Fruit fly (Drosophila melanogaster) whole organism, embryonic: Measurements from ENCODE around the gene CG11695.

Source experiments
- CG10267 ChIP-seq: fragments of 200-800 bp; sonication (Bioruptor generic); optimal IDR thresholded peaks from 2 replicates; lab custom pipeline; 2018; ENCODE audit warnings: missing biosample characterization, mild to moderate bottlenecking, missing genetic modification characterization, moderate library complexity
- CG10274 ChIP-seq: fragments of 200-800 bp; sonication (Bioruptor generic); optimal IDR thresholded peaks from 3 replicates; lab custom pipeline; 2017; ENCODE audit warnings: missing biosample characterization, mild to moderate bottlenecking, missing genetic modification characterization
- CG11247 ChIP-seq: fragments of 200-800 bp; sonication (Bioruptor generic); IDR thresholded peaks from 2 replicates; pipeline ENCODE4 v1.3.6; 2022; ENCODE audit warnings: missing biosample characterization, missing genetic modification characterization
- CG12071 ChIP-seq: fragments of 200-800 bp; sonication (Bioruptor generic); optimal IDR thresholded peaks from 3 replicates; lab custom pipeline; 2018; ENCODE audit warnings: missing biosample characterization, mild to moderate bottlenecking, missing genetic modification characterization
- CG12219 ChIP-seq: fragments of 200-800 bp; sonication (Bioruptor generic); optimal IDR thresholded peaks from 3 replicates; lab custom pipeline; 2018; ENCODE audit warnings: missing biosample characterization, mild to moderate bottlenecking, missing genetic modification characterization
- CG12391 ChIP-seq: fragments of 200-800 bp; sonication (Bioruptor generic); optimal IDR thresholded peaks from 3 replicates; lab custom pipeline; 2018; ENCODE audit warnings: missing biosample characterization, mild to moderate bottlenecking, missing genetic modification characterization, moderate library complexity
- CG13296 ChIP-seq: fragments of 200-800 bp; sonication (Bioruptor generic); optimal IDR thresholded peaks from 3 replicates; lab custom pipeline; 2018; ENCODE audit warnings: missing biosample characterization, mild to moderate bottlenecking, missing genetic modification characterization
- CG14965 ChIP-seq: fragments of 200-800 bp; sonication (Bioruptor generic); optimal IDR thresholded peaks from 2 replicates; lab custom pipeline; 2016; ENCODE audit warnings: missing biosample characterization, missing genetic modification characterization, borderline replicate concordance
- CG17186 ChIP-seq: fragments of 200-800 bp; sonication (Bioruptor generic); optimal IDR thresholded peaks from 3 replicates; lab custom pipeline; 2017; ENCODE audit warnings: missing biosample characterization, missing genetic modification reagents, missing genetic modification characterization
- CG17328 ChIP-seq: fragments of 200-800 bp; sonication (Bioruptor generic); IDR thresholded peaks from 2 replicates; pipeline ENCODE4 v1.3.6; 2022; ENCODE audit warnings: missing biosample characterization, missing genetic modification characterization
- CG1832 ChIP-seq: fragments of 200-800 bp; sonication (Bioruptor generic); optimal IDR thresholded peaks from 2 replicates; lab custom pipeline; 2017; ENCODE audit warnings: missing biosample characterization, mild to moderate bottlenecking, missing genetic modification characterization, inconsistent platforms
- CG30403 ChIP-seq: fragments of 200-800 bp; sonication (Bioruptor generic); optimal IDR thresholded peaks from 3 replicates; lab custom pipeline; 2016; ENCODE audit warnings: missing biosample characterization, missing genetic modification characterization
- CG31441 ChIP-seq: fragments of 200-800 bp; sonication (Bioruptor generic); IDR thresholded peaks from 2 replicates; pipeline ENCODE4 v1.3.6; 2022; ENCODE audit warnings: missing biosample characterization, missing genetic modification characterization
- CG3407 ChIP-seq: fragments of 200-800 bp; sonication (Bioruptor generic); optimal IDR thresholded peaks from 2 replicates; lab custom pipeline; 2018; ENCODE audit warnings: missing biosample characterization, mild to moderate bottlenecking, missing genetic modification characterization
- CG6654 ChIP-seq: fragments of 200-800 bp; sonication (Bioruptor generic); optimal IDR thresholded peaks from 2 replicates; lab custom pipeline; 2017; ENCODE audit warnings: missing biosample characterization, mild to moderate bottlenecking, missing genetic modification characterization
- CG6813 ChIP-seq: fragments of 200-800 bp; sonication (Bioruptor generic); optimal IDR thresholded peaks from 2 replicates; lab custom pipeline; 2017; ENCODE audit warnings: missing biosample characterization, missing genetic modification characterization, mild to moderate bottlenecking, moderate library complexity, missing genetic modification reagents
- CG8359 ChIP-seq: fragments of 200-800 bp; sonication (Bioruptor generic); optimal IDR thresholded peaks from 2 replicates; lab custom pipeline; 2017; ENCODE audit warnings: missing biosample characterization, mild to moderate bottlenecking, missing genetic modification characterization, borderline replicate concordance
- CG8388 ChIP-seq: fragments of 200-800 bp; sonication (Bioruptor generic); optimal IDR thresholded peaks from 2 replicates; lab custom pipeline; 2019; ENCODE audit warnings: missing biosample characterization, mild to moderate bottlenecking, missing genetic modification characterization, moderate library complexity
- CG9215 ChIP-seq: fragments of 200-800 bp; sonication (Bioruptor generic); IDR thresholded peaks from 2 replicates; pipeline ENCODE4 v1.3.6; 2022; ENCODE audit warnings: missing biosample characterization, missing genetic modification characterization
- CG9727 ChIP-seq: fragments of 200-800 bp; sonication (Bioruptor generic); optimal IDR thresholded peaks from 3 replicates; lab custom pipeline; 2017; ENCODE audit warnings: missing biosample characterization, mild to moderate bottlenecking, missing genetic modification characterization
- Chrac-16 ChIP-seq: fragments of 200-800 bp; sonication (Bioruptor generic); optimal IDR thresholded peaks from 3 replicates; lab custom pipeline; 2016; ENCODE audit warnings: missing biosample characterization, missing genetic modification characterization
- D19A ChIP-seq: fragments of 200-800 bp; optimal IDR thresholded peaks from 3 replicates; lab custom pipeline; 2019; ENCODE audit warnings: missing biosample characterization, mild to moderate bottlenecking, missing genetic modification characterization, moderate library complexity
- Drgx ChIP-seq: fragments of 200-800 bp; sonication (Bioruptor generic); IDR thresholded peaks from 2 replicates; pipeline ENCODE4 v1.3.6; 2022; ENCODE audit warnings: missing biosample characterization, missing genetic modification characterization
- Ets65A ChIP-seq: fragments of 200-800 bp; sonication (Bioruptor generic); peaks from one replicate; lab custom pipeline; 2016; ENCODE audit warnings: missing biosample characterization, missing genetic modification characterization
- Fer1 ChIP-seq: fragments of 200-800 bp; sonication (Bioruptor generic); optimal IDR thresholded peaks from 2 replicates; lab custom pipeline; 2017; ENCODE audit warnings: missing biosample characterization, mild to moderate bottlenecking, missing genetic modification characterization
- HLH54F ChIP-seq: fragments of 200-800 bp; sonication (Bioruptor generic); optimal IDR thresholded peaks from 3 replicates; lab custom pipeline; 2016; ENCODE audit warnings: missing biosample characterization, missing genetic modification characterization
- Oaz ChIP-seq: fragments of 200-800 bp; sonication (Bioruptor generic); IDR thresholded peaks from 2 replicates; pipeline ENCODE4 v1.3.6; 2022; ENCODE audit warnings: missing biosample characterization, missing genetic modification characterization
- Sry-β ChIP-seq: fragments of 200-800 bp; sonication (Bioruptor generic); optimal IDR thresholded peaks from 2 replicates; lab custom pipeline; 2018; ENCODE audit warnings: missing biosample characterization, mild to moderate bottlenecking, missing genetic modification characterization, moderate library complexity
- Xrp1 ChIP-seq: fragments of 200-800 bp; sonication (Bioruptor generic); IDR thresholded peaks from 2 replicates; pipeline ENCODE4 v1.3.6; 2022; ENCODE audit warnings: missing biosample characterization, missing genetic modification characterization
- ab ChIP-seq: fragments of 200-800 bp; sonication (Bioruptor generic); optimal IDR thresholded peaks from 2 replicates; lab custom pipeline; 2016; ENCODE audit warnings: missing biosample characterization, missing genetic modification characterization
- dm ChIP-seq: fragments of 200-800 bp; sonication (Bioruptor generic); optimal IDR thresholded peaks from 3 replicates; lab custom pipeline; 2016; ENCODE audit warnings: missing biosample characterization, missing genetic modification characterization
- dysf ChIP-seq: fragments of 200-800 bp; sonication (Bioruptor generic); IDR thresholded peaks from 3 replicates; pipeline ENCODE4 v1.3.6; 2022; ENCODE audit warnings: missing biosample characterization, missing genetic modification characterization
- eve ChIP-seq, 2 experiments: fragments of >200 bp; optimal IDR thresholded peaks; 2 replicates each; lab custom pipeline; 2017; ENCODE audit warnings: missing biosample characterization in 2 of 2, missing genetic modification characterization in 2 of 2
- fd102C ChIP-seq: fragments of 200-800 bp; sonication (Bioruptor generic); optimal IDR thresholded peaks from 2 replicates; lab custom pipeline; 2018; ENCODE audit warnings: missing biosample characterization, mild to moderate bottlenecking, missing genetic modification characterization, moderate library complexity
- gce ChIP-seq: fragments of 200-800 bp; sonication (Bioruptor generic); IDR thresholded peaks from 3 replicates; pipeline ENCODE4 v1.3.6; 2022; ENCODE audit warnings: missing biosample characterization, missing genetic modification characterization
- jing ChIP-seq: fragments of 200-800 bp; sonication (Bioruptor generic); optimal IDR thresholded peaks from 2 replicates; lab custom pipeline; 2018; ENCODE audit warnings: missing biosample characterization, mild to moderate bottlenecking, missing genetic modification characterization
- rib ChIP-seq: fragments of 200-800 bp; sonication (Bioruptor generic); IDR thresholded peaks from 2 replicates; pipeline ENCODE4 v1.3.6; 2022; ENCODE audit warnings: missing biosample characterization, missing genetic modification characterization
- sc ChIP-seq, 3 experiments: fragments of >200 bp in 2 of 3; fragments of 200-800 bp in 1 of 3; sonication (Bioruptor generic) in 1 of 3; optimal IDR thresholded peaks; 2 replicates in 2 of 3; 3 replicates in 1 of 3; lab custom pipeline; 2017; ENCODE audit warnings: mild to moderate bottlenecking in 1 of 3, missing biosample characterization in 1 of 3, missing genetic modification characterization in 1 of 3, missing genetic modification reagents in 1 of 3
- slou ChIP-seq: fragments of 200-800 bp; sonication (Bioruptor generic); optimal IDR thresholded peaks from 3 replicates; lab custom pipeline; 2016; ENCODE audit warnings: missing biosample characterization, missing genetic modification characterization
- ttk ChIP-seq: fragments of 200-800 bp; sonication (Bioruptor generic); IDR thresholded peaks from 2 replicates; pipeline ENCODE4 v2.1.2; 2022; ENCODE audit warnings: missing biosample characterization, missing genetic modification characterization
- zf30C ChIP-seq: fragments of 200-800 bp; sonication (Bioruptor generic); optimal IDR thresholded peaks from 3 replicates; lab custom pipeline; 2018; ENCODE audit warnings: missing biosample characterization, mild to moderate bottlenecking, missing genetic modification characterization

Gene CG11695

DNA sequence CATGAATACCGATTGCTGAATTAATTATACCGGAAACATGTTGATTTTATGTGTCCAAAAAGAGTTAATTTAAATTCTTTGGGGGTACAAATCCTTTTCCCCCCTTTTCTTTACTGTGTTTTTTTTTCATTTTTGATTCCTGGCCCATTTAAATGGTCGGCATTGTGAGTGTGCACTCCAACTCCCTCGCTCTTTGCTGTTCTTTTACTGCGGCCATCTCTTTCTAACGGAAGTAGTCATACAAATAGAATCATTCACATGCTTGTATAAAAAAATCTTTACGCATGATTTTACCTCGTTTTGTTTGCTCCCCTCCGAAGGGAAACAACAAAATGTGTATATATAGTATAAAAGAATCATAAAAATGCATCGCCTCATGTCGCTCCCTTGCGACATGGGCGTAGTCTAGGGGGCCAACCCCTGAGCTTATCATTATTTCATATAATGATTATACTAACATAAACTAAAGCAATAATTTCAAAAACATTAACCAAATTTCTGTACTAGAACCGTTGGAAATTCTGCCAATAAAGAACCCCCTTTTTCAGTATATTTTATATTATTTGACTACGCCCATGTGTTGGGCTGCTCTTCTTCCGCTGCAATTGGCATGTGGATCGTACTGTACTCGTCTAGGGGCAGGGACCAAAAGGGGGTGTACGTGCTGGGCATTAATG lies 48.5 kb upstream of the CG11695 start (continued):
- peak; percentile 19 for TF ChIP-seq CG10274 (GFP tag; lab: Kevin White, UChicago)
- TF ChIP-seq dm (GFP tag; lab: Kevin White, UChicago) = no peak
- TF ChIP-seq CG10267 (tag; lab: Kevin White, UChicago) = peak; percentile 82
- peak; percentile 64 for TF ChIP-seq jing

DNA sequence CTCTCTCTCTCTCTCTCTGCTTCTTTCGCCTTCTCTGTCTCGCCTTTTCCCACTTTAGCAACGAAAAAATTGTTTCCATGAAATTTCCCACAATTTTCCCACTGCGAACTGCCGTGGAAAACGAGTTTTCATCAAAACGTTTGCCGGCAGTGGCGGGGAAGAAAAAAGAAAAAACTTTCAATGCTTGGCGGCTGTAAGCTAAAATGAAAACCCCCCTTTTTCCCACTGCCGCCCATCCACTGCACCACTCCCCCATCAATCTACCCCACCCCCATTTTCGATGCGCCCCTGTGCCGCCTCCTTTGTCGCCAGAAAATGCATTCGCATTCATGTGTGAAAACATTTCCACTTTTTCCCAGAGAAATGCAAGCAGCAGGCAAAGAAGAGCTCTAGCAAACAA lies 45.4 kb upstream of the CG11695 start:
- TF ChIP-seq Xrp1 (0 out of 2 replicates have a peak, but pooled peaks have one; percentile 29), Drgx (GFP tag; lab: Robert Waterston, UW) (peak; percentile 71), CG8359 (GFP tag; lab: Kevin White, UChicago) (peak; percentile 20), CG12391 (tag; lab: Kevin White, UChicago) (no peak), D19A (no peak)

DNA sequence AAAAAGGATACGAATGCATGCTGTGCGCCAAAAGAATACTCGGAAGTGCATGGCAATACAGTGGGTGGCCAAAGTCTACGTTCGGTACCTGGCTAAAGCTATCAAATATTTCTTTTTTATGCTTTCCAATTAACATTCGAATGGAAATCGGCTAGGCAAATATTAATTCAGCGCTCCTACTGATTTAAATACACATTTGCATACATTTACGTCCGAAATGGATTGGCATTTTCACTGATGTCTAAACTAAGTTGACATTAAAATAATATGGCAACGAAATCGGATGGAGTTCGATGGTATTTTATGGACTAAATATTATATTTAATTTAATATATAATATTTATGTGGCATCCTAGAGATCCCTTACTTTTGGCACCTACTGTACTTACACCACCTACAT lies 34.2 kb upstream of the CG11695 start:
- TF ChIP-seq slou (GFP tag; lab: Kevin White, UChicago) (no peak), CG17186 (no peak), CG9215 (no peak), CG6654 (GFP tag; lab: Kevin White, UChicago) (no peak), CG8388 (GFP tag; lab: Kevin White, UChicago) (peak; percentile 35)

DNA sequence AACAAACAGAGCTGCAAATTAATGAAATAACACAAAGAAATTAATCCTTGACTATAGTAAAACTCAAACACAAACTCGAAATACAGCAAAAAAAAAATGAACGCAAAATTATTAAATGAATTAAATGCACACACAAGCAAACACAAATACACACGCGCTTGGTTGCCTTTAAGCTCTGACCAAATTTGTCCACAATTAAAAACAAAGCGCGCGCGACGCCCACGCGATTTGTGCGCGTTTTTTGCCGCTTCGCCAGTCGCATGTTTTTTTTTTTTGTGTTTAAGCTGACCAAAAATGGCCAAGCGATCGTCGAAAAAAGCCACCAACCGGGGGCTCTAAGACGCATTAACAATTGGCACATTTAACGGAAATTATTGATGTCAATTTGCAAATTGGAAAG lies 33.4 kb upstream of the CG11695 start:
- TF ChIP-seq Sry-β (GFP tag; lab: Kevin White, UChicago) (no peak), rib (GFP tag; lab: Robert Waterston, UW) (no peak), CG8359 (GFP tag; lab: Kevin White, UChicago) (peak; percentile 97), Ets65A (GFP tag; lab: Kevin White, UChicago) (peak; percentile 82), Chrac-16 (no peak), ttk (GFP tag; lab: Robert Waterston, UW) (no peak), HLH54F (no peak), CG12071 (GFP tag; lab: Kevin White, UChicago) (no peak)

DNA sequence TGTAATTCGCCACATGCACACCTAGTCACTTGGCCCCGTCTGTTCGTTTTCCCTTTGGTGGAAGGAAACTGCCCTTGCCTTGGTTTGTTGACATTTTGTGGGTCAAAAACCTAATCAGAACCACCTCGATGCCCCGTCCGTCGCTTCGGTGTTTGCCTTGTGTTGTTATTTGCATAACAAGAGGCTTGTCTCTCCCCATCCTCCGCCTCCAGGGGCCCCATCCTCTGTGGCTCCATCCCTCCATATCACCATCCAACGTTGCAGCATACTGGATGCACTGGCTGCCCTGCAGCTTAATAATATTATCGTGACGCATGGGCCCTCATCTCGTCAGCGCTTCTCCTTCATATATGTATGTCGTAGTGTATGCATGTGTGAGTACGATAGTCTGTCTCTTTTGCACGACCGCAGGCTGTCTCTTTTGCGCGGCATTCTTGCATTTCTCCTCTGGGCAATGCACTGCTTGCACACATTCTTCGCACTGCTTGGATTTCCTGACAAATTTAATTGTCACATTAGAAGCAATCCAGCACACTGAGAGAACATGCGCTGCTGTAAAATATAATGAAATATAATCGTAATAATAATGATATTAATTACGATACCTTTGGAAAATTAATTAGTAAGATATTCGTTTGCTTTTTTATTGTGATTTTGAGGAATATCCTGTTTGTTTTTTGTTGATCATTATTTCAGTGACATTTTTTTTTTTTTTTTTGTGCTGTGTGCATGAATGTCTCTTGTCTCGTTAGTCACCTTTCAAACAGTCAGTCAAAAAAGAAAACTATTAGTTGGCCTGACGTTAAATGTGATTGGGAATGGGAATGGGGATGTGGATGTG lies 32.4 kb upstream of the CG11695 start:
- TF ChIP-seq CG9727 (peak; percentile 25), CG11247 (GFP tag; lab: Robert Waterston, UW) (no peak), eve (GFP tag; optimal IDR thresholded peaks at IDR 0.05; lab: Kevin White, UChicago) (peak in 1 of 2 experiments; percentile 52), fd102C (GFP tag; lab: Kevin White, UChicago) (no peak), CG12219 (GFP tag; lab: Kevin White, UChicago) (no peak), Oaz (no peak), CG17328 (GFP tag; lab: Robert Waterston, UW) (0 out of 2 replicates have a peak, but pooled peaks have one; percentile 6), CG13296 (GFP tag; lab: Kevin White, UChicago) (no peak), gce (GFP tag; lab: Robert Waterston, UW) (no peak), CG3407 (GFP tag; lab: Kevin White, UChicago) (no peak), CG30403 (peak; percentile 5), zf30C (GFP tag; lab: Kevin White, UChicago) (peak; percentile 11), CG31441 (GFP tag; lab: Robert Waterston, UW) (peak; percentile 43; the same call in 1 of the 2 replicates), Fer1 (GFP tag; lab: Kevin White, UChicago) (no peak), CG6813 (GFP tag; lab: Kevin White, UChicago) (peak; percentile 13), dysf (GFP tag; lab: Robert Waterston, UW) (0 out of 3 replicates have a peak, but pooled peaks have one; percentile 24), CG1832 (GFP tag; lab: Kevin White, UChicago) (peak; percentile 45), ab (GFP tag; lab: Kevin White, UChicago) (no peak), CG14965 (GFP tag; lab: Kevin White, UChicago) (no peak), sc (optimal IDR thresholded peaks at IDR 0.05; lab: Kevin White, UChicago) (no peak), sc (GFP tag; optimal IDR thresholded peaks at IDR 0.05; lab: Kevin White, UChicago) (no peak)
